Worm (Caenorhabditis elegans) whole organism, late embryonic: ENCODE results near the gene fbxb-111.
A peak's percentile ranks its signal among the peaks of the same experiment; 100 is the strongest.

Source experiments
- C08G9.2 ChIP-seq: sonication (generic microtip); optimal IDR thresholded peaks from 2 replicates; lab custom pipeline; 2016; ENCODE audit warnings: mild to moderate bottlenecking, missing genetic modification characterization, moderate library complexity, missing compliant biosample characterization
- F13H6.1 ChIP-seq: sonication (generic microtip); optimal IDR thresholded peaks from 2 replicates; lab custom pipeline; 2016; ENCODE audit warnings: missing genetic modification characterization, missing compliant biosample characterization
- K02D7.2 ChIP-seq: sonication (generic microtip); optimal IDR thresholded peaks from 2 replicates; lab custom pipeline; 2017; ENCODE audit warnings: mild to moderate bottlenecking, missing genetic modification characterization, missing compliant biosample characterization
- K09A11.1 ChIP-seq: sonication (generic microtip); optimal IDR thresholded peaks from 2 replicates; lab custom pipeline; 2017; ENCODE audit warnings: antibody characterized with exemption, mild to moderate bottlenecking, missing genetic modification characterization, missing compliant biosample characterization; ENCODE audit not compliant: insufficient read depth
- T23F11.4 ChIP-seq: fragments of 200-800 bp; sonication (Bioruptor generic); optimal IDR thresholded peaks from 2 replicates; lab custom pipeline; 2018; ENCODE audit warnings: mild to moderate bottlenecking, missing genetic modification characterization, missing compliant biosample characterization
- Y22D7AL.16 ChIP-seq: sonication (generic microtip); optimal IDR thresholded peaks from 2 replicates; lab custom pipeline; 2016; ENCODE audit warnings: missing genetic modification characterization, missing compliant biosample characterization
- ahr-1 ChIP-seq: sonication (generic microtip); optimal IDR thresholded peaks from 2 replicates; lab custom pipeline; 2016; ENCODE audit warnings: missing genetic modification characterization, missing compliant biosample characterization
- ceh-14 ChIP-seq: sonication (generic microtip); optimal IDR thresholded peaks from 2 replicates; lab custom pipeline; 2016; ENCODE audit warnings: missing genotype, missing genetic modification characterization, missing compliant biosample characterization
- ceh-18 ChIP-seq: sonication (generic microtip); optimal IDR thresholded peaks from 2 replicates; lab custom pipeline; 2016; ENCODE audit warnings: missing genetic modification characterization, missing compliant biosample characterization
- ceh-2 ChIP-seq: sonication (generic microtip); optimal IDR thresholded peaks from 2 replicates; lab custom pipeline; 2016; ENCODE audit warnings: missing genotype, missing genetic modification characterization, missing compliant biosample characterization
- ceh-30 ChIP-seq: fragments of 150-350 bp; optimal IDR thresholded peaks from 2 replicates; lab custom pipeline; 2014; ENCODE audit warnings: missing biosample characterization, missing genetic modification characterization
- ceh-31 ChIP-seq: sonication (generic microtip); optimal IDR thresholded peaks from 2 replicates; lab custom pipeline; 2016; ENCODE audit warnings: missing genetic modification characterization, missing compliant biosample characterization
- ceh-34 ChIP-seq: sonication (generic microtip); optimal IDR thresholded peaks from 2 replicates; lab custom pipeline; 2016; ENCODE audit warnings: mild to moderate bottlenecking, missing genetic modification characterization, missing compliant biosample characterization
- ceh-48 ChIP-seq: sonication (generic microtip); optimal IDR thresholded peaks from 2 replicates; lab custom pipeline; 2016; ENCODE audit warnings: missing genetic modification characterization, inconsistent platforms, missing compliant biosample characterization
- che-1 ChIP-seq: sonication (generic microtip); optimal IDR thresholded peaks from 2 replicates; lab custom pipeline; 2016; ENCODE audit warnings: mild to moderate bottlenecking, missing genetic modification characterization, missing compliant biosample characterization
- dve-1 ChIP-seq: sonication (generic microtip); optimal IDR thresholded peaks from 2 replicates; lab custom pipeline; 2017; ENCODE audit warnings: antibody characterized with exemption, mild to moderate bottlenecking, missing genetic modification characterization, missing compliant biosample characterization
- elt-2 ChIP-seq: sonication (generic microtip); optimal IDR thresholded peaks from 2 replicates; lab custom pipeline; 2016; ENCODE audit warnings: missing genetic modification reagents, missing genetic modification characterization, missing compliant biosample characterization
- elt-4 ChIP-seq: sonication (generic microtip); optimal IDR thresholded peaks from 2 replicates; lab custom pipeline; 2016; ENCODE audit warnings: missing genetic modification characterization, missing compliant biosample characterization
- ets-4 ChIP-seq: sonication (generic microtip); optimal IDR thresholded peaks from 2 replicates; lab custom pipeline; 2016; ENCODE audit warnings: missing genetic modification characterization, missing compliant biosample characterization
- eyg-1 ChIP-seq: sonication (generic microtip); optimal IDR thresholded peaks from 2 replicates; lab custom pipeline; 2016; ENCODE audit warnings: missing genotype, missing genetic modification characterization, missing compliant biosample characterization
- fax-1 ChIP-seq: sonication (generic microtip); optimal IDR thresholded peaks from 2 replicates; lab custom pipeline; 2016; ENCODE audit warnings: missing genotype, missing genetic modification characterization, missing compliant biosample characterization
- fkh-6 ChIP-seq: sonication (generic microtip); optimal IDR thresholded peaks from 2 replicates; lab custom pipeline; 2016; ENCODE audit warnings: missing genetic modification characterization, missing compliant biosample characterization
- hlh-30 ChIP-seq: sonication (generic microtip); optimal IDR thresholded peaks from 2 replicates; lab custom pipeline; 2017; ENCODE audit warnings: antibody characterized with exemption, missing genetic modification characterization, missing compliant biosample characterization; ENCODE audit not compliant: insufficient read depth
- hlh-6 ChIP-seq: sonication (generic microtip); optimal IDR thresholded peaks from 2 replicates; lab custom pipeline; 2016; ENCODE audit warnings: missing genotype, missing genetic modification characterization, missing compliant biosample characterization
- lim-6 ChIP-seq: sonication (generic microtip); optimal IDR thresholded peaks from 2 replicates; lab custom pipeline; 2016; ENCODE audit warnings: missing genetic modification characterization, missing compliant biosample characterization
- mec-3 ChIP-seq: sonication (generic microtip); optimal IDR thresholded peaks from 2 replicates; lab custom pipeline; 2016; ENCODE audit warnings: borderline replicate concordance, missing genetic modification characterization, missing compliant biosample characterization
- nfya-1 ChIP-seq: sonication (generic microtip); optimal IDR thresholded peaks from 2 replicates; lab custom pipeline; 2017; ENCODE audit warnings: missing genetic modification characterization, mild to moderate bottlenecking, missing compliant biosample characterization, antibody characterized with exemption, moderate library complexity
- odd-2 ChIP-seq: sonication (generic microtip); optimal IDR thresholded peaks from 2 replicates; lab custom pipeline; 2017; ENCODE audit warnings: antibody characterized with exemption, mild to moderate bottlenecking, missing genetic modification characterization, missing compliant biosample characterization
- pat-9 ChIP-seq: fragments of 200-800 bp; sonication (Bioruptor generic); optimal IDR thresholded peaks from 2 replicates; lab custom pipeline; 2018; ENCODE audit warnings: mild to moderate bottlenecking, missing genetic modification characterization, moderate library complexity, missing compliant biosample characterization
- pax-1 ChIP-seq: fragments of 150-350 bp; optimal IDR thresholded peaks from 2 replicates; lab custom pipeline; 2014; ENCODE audit warnings: missing biosample characterization, missing genetic modification characterization
- pha-4 ChIP-seq: fragments of 150-350 bp; optimal IDR thresholded peaks from 2 replicates; lab custom pipeline; 2018; ENCODE audit warnings: missing biosample characterization, missing genetic modification reagents, missing genetic modification characterization
- sox-4 ChIP-seq: sonication (generic microtip); optimal IDR thresholded peaks from 2 replicates; lab custom pipeline; 2017; ENCODE audit warnings: mild to moderate bottlenecking, missing genetic modification characterization, inconsistent platforms, missing compliant biosample characterization
- syd-9 ChIP-seq: sonication (generic microtip); optimal IDR thresholded peaks from 2 replicates; lab custom pipeline; 2016; ENCODE audit warnings: mild to moderate bottlenecking, missing genetic modification characterization, moderate library complexity, missing compliant biosample characterization
- tbx-2 ChIP-seq: sonication (generic microtip); optimal IDR thresholded peaks from 2 replicates; lab custom pipeline; 2016; ENCODE audit warnings: missing genetic modification characterization, missing compliant biosample characterization
- tbx-7 ChIP-seq: sonication (generic microtip); optimal IDR thresholded peaks from 2 replicates; lab custom pipeline; 2016; ENCODE audit warnings: missing genotype, missing genetic modification characterization, missing compliant biosample characterization
- unc-42 ChIP-seq: sonication (generic microtip); optimal IDR thresholded peaks from 2 replicates; lab custom pipeline; 2016; ENCODE audit warnings: missing genotype, missing genetic modification characterization, missing compliant biosample characterization
- zip-5 ChIP-seq: sonication (generic microtip); optimal IDR thresholded peaks from 2 replicates; lab custom pipeline; 2016; ENCODE audit warnings: missing genetic modification characterization, missing compliant biosample characterization

Gene fbxb-111

DNA sequence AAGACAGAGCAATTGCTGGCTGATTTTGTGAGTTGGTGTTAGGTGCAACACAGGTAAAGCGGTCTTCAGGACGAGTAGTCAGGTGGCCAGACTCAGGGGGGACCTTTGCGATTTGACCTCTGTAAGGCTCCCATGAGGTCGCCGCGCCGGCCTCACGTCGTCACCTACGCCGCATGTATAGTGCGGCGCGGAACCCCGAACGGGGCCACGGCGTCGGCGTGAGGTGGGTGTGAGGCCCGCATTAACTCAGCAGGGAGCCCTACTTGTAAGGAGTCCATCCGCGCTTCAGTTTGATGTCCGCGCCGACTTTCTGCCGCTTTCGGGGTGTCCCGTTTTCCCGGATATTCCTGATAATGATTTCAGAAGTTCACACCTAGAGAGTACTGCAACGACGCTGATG lies 20.2 kb downstream of the fbxb-111 start:
- TF ChIP-seq elt-4 (tag; lab: Kevin White, UChicago) (peak; percentile 29), K02D7.2 (tag; lab: Kevin White, UChicago) (no peak), ceh-18 (tag; lab: Kevin White, UChicago) (no peak), ahr-1 (no peak), ets-4 (no peak), pat-9 (no peak), K09A11.1 (no peak)

DNA sequence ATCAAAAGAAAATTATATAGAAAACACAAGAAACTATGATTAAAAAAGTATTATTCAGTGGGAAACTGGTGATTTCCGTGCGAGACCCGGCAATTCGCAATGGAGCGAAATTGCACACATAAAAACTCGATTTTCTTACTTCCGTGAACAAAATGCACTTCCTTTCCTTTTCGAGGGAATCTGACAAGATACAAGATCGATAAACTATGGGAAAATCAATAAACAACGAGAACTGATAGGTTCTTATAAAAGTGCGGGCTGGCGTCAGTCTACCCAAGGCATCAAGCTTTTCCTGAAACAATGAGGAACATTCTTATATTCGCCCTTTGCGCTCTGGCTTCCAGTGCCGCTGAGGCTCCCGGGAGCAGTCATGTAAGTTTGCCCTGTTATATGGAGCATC lies 21.8 kb downstream of the fbxb-111 start, which contains the start of gene F29A7.3:
Gene F29A7.3, plus strand, starts transcription at position 301 of the 400 bp plus-strand sequence.
- no peak for TF ChIP-seq fkh-6 (tag; lab: Kevin White, UChicago)
- no peak for TF ChIP-seq nfya-1 (tag; lab: Kevin White, UChicago)
- TF ChIP-seq T23F11.4 (GFP tag; lab: Kevin White, UChicago): no peak
- TF ChIP-seq ceh-48 (tag; lab: Kevin White, UChicago): peak; percentile 8
- TF ChIP-seq, all 69 proteins: peak for 1

DNA sequence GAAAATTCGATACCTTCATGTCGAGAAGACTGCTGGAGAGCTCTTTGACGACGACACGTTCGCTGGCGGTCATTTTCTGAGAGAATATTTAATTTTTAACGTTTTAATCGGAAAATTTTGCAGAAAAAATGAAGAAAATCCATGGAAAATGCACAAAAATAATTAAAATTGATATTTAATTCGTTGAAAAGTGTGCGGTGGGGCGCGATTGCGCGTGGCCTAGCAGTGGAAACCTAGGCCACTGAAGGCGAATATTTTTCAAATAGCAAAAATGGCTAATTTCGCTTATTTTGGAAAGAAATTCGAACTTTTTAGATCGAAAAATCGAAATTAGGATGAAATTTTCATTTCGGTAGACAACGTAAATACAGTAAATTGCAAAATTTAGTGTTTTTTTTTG lies 22.3 kb downstream of the fbxb-111 start, which contains the start of gene F29A7.6:
Gene F29A7.6, minus strand, starts transcription at position 76 of the 400 bp plus-strand sequence.
- peak; percentile 16 for TF ChIP-seq ceh-30 (tag; lab: Kevin White, UChicago)
- no peak for TF ChIP-seq pax-1 (tag; lab: Kevin White, UChicago)
- peak; percentile 77 for TF ChIP-seq tbx-2
- no peak for TF ChIP-seq pha-4
- peak; percentile 17 for TF ChIP-seq lim-6 (tag; lab: Kevin White, UChicago)
- peak; percentile 2 for TF ChIP-seq che-1 (tag; lab: Kevin White, UChicago)
- no peak for TF ChIP-seq Y22D7AL.16
- TF ChIP-seq tbx-7 (tag; lab: Kevin White, UChicago): peak; percentile 68
- TF ChIP-seq C08G9.2 (tag; lab: Kevin White, UChicago): peak; percentile 81
- TF ChIP-seq odd-2 (tag; lab: Kevin White, UChicago): no peak
- TF ChIP-seq elt-4 (tag; lab: Kevin White, UChicago): no peak
- no peak for TF ChIP-seq mec-3 (tag; lab: Kevin White, UChicago)
- TF ChIP-seq fax-1 (tag; lab: Kevin White, UChicago): peak; percentile 32
- peak; percentile 24 for TF ChIP-seq nfya-1 (tag; lab: Kevin White, UChicago)
- peak; percentile 69 for TF ChIP-seq ceh-14
- no peak for TF ChIP-seq dve-1
- peak; percentile 2 for TF ChIP-seq F13H6.1 (tag; lab: Kevin White, UChicago)
- no peak for TF ChIP-seq hlh-30
- peak; percentile 68 for TF ChIP-seq ets-4
- TF ChIP-seq ceh-34 (tag; lab: Kevin White, UChicago): peak; percentile 43
- peak; percentile 85 for TF ChIP-seq ceh-31
- TF ChIP-seq unc-42: peak; percentile 81
- TF ChIP-seq zip-5: peak; percentile 51
- peak; percentile 75 for TF ChIP-seq ceh-2
- peak; percentile 4 for TF ChIP-seq eyg-1
- TF ChIP-seq, all 69 proteins: peak for 17

DNA sequence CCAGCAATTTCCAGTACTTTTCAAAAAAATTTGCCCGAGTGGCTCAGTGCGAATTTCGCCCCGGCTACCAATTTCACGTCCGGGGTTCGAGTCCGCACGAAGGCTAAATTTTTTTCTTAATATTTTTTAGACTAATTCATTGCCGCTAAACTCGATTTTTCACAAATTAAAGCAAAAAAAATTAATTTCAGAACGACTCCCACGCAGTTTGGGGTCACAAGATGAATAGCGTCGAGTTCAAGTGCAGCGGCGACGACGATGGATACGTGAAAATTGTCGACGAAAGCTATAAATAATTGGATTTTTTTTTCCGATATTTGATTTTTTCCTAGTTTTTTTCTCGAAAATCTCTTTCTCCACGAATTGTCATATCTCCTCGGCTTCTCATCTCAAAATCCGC lies 23.5 kb downstream of the fbxb-111 start:
- no peak for TF ChIP-seq odd-2 (tag; lab: Kevin White, UChicago)
- no peak for TF ChIP-seq hlh-6 (tag; lab: Kevin White, UChicago)
- TF ChIP-seq ceh-18 (tag; lab: Kevin White, UChicago): no peak
- no peak for TF ChIP-seq ceh-34 (tag; lab: Kevin White, UChicago)
- no peak for TF ChIP-seq syd-9 (tag; lab: Kevin White, UChicago)
- TF ChIP-seq, all 69 proteins: peak for 0

DNA sequence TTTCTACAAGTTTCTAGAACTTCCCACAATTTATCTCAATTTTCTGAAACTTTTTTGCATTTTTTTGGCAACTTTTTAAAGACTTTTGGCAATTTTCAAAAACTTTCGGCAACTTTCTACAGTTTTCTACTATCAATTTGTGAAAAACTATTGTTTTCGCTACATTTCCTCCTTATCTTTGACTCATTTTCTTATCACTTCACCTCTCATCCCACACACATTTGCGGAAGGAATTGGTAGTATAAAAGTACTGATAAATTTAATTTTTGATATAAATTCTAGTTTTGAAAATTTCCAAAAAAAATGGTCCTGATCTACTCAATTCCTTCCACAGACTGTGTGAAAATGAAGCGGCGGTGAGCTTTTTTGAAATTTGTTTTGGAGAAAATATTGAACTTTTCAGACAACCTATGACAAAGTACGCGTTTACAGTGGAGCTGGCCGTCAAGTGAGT lies 25.2 kb downstream of the fbxb-111 start, which contains the start of gene F29A7.4:
Gene F29A7.4, plus strand, starts transcription at position 404 of the 454 bp plus-strand sequence.
- TF ChIP-seq ceh-31 (no peak), sox-4 (no peak), elt-2 (tag; lab: Kevin White, UChicago) (peak; percentile 66)
